Worm (Caenorhabditis elegans): Measurements from ENCODE around the gene C37C3.18.

ce11 chrV:7811758-7812157, 43.0 kb upstream of the C37C3.18 start, which contains the start of gene ZK742.4:
- TF ChIP-seq klf-2 (GFP tag; conservative IDR thresholded peaks at IDR 0.05) (no peak), ztf-29 (GFP tag; IDR thresholded peaks at IDR 0.05) (no peak), med-1 (GFP tag; optimal IDR thresholded peaks at IDR 0.05; ENCODE audit: insufficient read depth) (no peak), ref-1 (GFP tag; conservative IDR thresholded peaks at IDR 0.05) (no peak), flt-1 (GFP tag; IDR thresholded peaks at IDR 0.05) (no peak), ztf-23 (GFP tag; IDR thresholded peaks at IDR 0.05) (no peak), T22C8.4 (GFP tag; IDR thresholded peaks at IDR 0.05) (no peak), tab-1 (GFP tag; IDR thresholded peaks at IDR 0.05) (no peak)
